Worm (Caenorhabditis elegans) whole organism, young adult: ENCODE measurements around the gene C15H11.11.

ENCODE experiments used
- C17E4.6 ChIP-seq: fragments of 200-800 bp; sonication (Bioruptor generic); IDR thresholded peaks from 2 replicates; pipeline ENCODE4 v1.3.6; 2022; ENCODE audit warnings: missing genetic modification reagents, missing genetic modification characterization, missing compliant biosample characterization
- F49E8.2 ChIP-seq: sonication (generic microtip); optimal IDR thresholded peaks from 3 replicates; lab custom pipeline; 2017; ENCODE audit warnings: missing genetic modification characterization, mild to moderate bottlenecking, missing compliant biosample characterization, antibody characterized with exemption, moderate library complexity; ENCODE audit not compliant: insufficient read depth
- atf-7 ChIP-seq: sonication (generic microtip); optimal IDR thresholded peaks from 2 replicates; lab custom pipeline; 2017; ENCODE audit warnings: mild to moderate bottlenecking, missing genetic modification characterization, missing compliant biosample characterization
- attf-3 ChIP-seq: fragments of 200-800 bp; sonication (Bioruptor generic); conservative IDR thresholded peaks from 2 replicates; pipeline ENCODE4 v1.3.6; 2022; ENCODE audit warnings: missing genetic modification reagents, missing genetic modification characterization, missing compliant biosample characterization
- ceh-58 ChIP-seq: fragments of 200-800 bp; sonication (Bioruptor generic); IDR thresholded peaks from 2 replicates; pipeline ENCODE4 v1.3.6; 2022; ENCODE audit warnings: missing genetic modification characterization, missing compliant biosample characterization
- egl-44 ChIP-seq: fragments of 200-800 bp; sonication (Bioruptor generic); IDR thresholded peaks from 2 replicates; pipeline ENCODE4 v1.3.6; 2022; ENCODE audit warnings: missing genetic modification reagents, missing genetic modification characterization, missing compliant biosample characterization
- ekl-4 ChIP-seq: fragments of 200-800 bp; sonication (Bioruptor generic); IDR thresholded peaks from 2 replicates; pipeline ENCODE4 v1.3.6; 2022; ENCODE audit warnings: missing genetic modification reagents, missing genetic modification characterization, missing compliant biosample characterization
- let-526 ChIP-seq: fragments of 200-800 bp; sonication (Bioruptor generic); IDR thresholded peaks from 2 replicates; pipeline ENCODE4 v1.3.6; 2022; ENCODE audit warnings: missing genetic modification reagents, missing genetic modification characterization, missing compliant biosample characterization
- let-607 ChIP-seq, 2 experiments: fragments of 200-800 bp in 1 of 2; sonication (Bioruptor generic) in 1 of 2; sonication (generic microtip) in 1 of 2; optimal IDR thresholded peaks; 2 replicates each; lab custom pipeline; 2016 to 2018; ENCODE audit warnings: mild to moderate bottlenecking in 2 of 2, missing compliant biosample characterization in 2 of 2, missing genetic modification characterization in 2 of 2, moderate library complexity in 2 of 2, missing genotype in 1 of 2
- pha-4 ChIP-seq: fragments of 150-350 bp; sonication (generic microtip); optimal IDR thresholded peaks from 2 replicates; lab custom pipeline; 2014; ENCODE audit warnings: missing biosample characterization, missing genetic modification reagents, missing genetic modification characterization
- rec-8 ChIP-seq, 2 experiments: sonication (generic microtip); optimal IDR thresholded peaks; 2 replicates each; lab custom pipeline; 2016; ENCODE audit warnings: mild to moderate bottlenecking in 2 of 2, missing genetic modification characterization in 2 of 2, missing genetic modification reagents in 2 of 2, missing genotype in 2 of 2, missing biosample characterization in 1 of 2, missing compliant biosample characterization in 1 of 2, moderate library complexity in 1 of 2

DNA sequence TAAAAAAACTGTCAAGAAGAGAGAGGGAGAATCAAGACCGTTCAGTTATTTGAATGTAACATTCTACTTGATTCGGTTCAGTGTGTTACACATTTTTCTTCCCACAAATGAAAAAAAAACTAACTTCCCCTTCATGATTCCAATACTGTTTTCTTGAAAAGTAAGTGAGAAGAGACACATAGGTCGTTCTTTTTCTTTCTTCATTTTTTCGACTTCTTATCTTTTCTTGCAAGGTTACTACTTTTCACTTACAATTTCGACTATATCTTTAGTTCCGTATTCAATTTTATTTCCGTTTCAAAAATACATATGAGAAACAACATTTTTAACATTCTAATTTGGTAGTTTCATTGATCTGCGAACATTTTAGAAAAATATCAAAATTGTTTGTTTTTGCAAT lies 23.9 kb downstream of the C15H11.11 start:
- TF ChIP-seq C17E4.6 = no peak
- TF ChIP-seq pha-4 (tag; lab: Kevin White, UChicago) = no peak
- TF ChIP-seq F49E8.2 (tag; lab: Kevin White, UChicago) = no peak
- no peak for TF ChIP-seq egl-44 (GFP tag; lab: Robert Waterston, UW)
- no peak for TF ChIP-seq atf-7 (tag; lab: Kevin White, UChicago)
- no peak for TF ChIP-seq ceh-58 (GFP tag; lab: Robert Waterston, UW)
- TF ChIP-seq let-526 (GFP tag; lab: Robert Waterston, UW) = no peak
- TF ChIP-seq attf-3 (GFP tag; lab: Robert Waterston, UW) = no peak
- TF ChIP-seq ekl-4 (GFP tag; lab: Robert Waterston, UW) = no peak
- no peak for TF ChIP-seq rec-8 (tag; optimal IDR thresholded peaks at IDR 0.05; lab: Kevin White, UChicago)
- no peak for TF ChIP-seq let-607 (tag; optimal IDR thresholded peaks at IDR 0.05; lab: Kevin White, UChicago)
